Worm (Caenorhabditis elegans): ENCODE results near the gene Y54G2A.11.
A peak's percentile ranks its signal among the peaks of the same experiment; 100 is the strongest.

Gene Y54G2A.11

DNA sequence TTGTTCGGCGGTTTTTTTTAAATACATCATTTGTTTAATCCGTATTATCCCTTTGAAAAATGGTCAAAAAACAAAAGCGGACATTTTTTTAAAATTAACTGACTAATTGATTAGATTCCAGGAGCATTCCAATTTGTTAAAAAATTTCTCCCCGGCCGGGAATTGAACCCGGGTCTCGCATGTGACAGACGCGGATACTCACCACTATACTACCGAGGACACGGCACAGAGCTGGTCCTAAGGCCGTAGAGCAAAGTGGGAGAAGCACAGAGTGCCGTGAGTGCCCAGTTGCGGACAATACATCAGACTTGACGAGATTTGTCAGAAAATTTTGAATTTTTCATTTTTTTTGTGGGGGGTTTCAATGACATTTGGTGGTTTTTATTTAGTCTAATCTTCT lies 29.4 kb upstream of the Y54G2A.11 start (continued):
- peak; percentile 35; the same call in 1 of the 2 replicates for TF ChIP-seq nhr-41 (GFP tag; IDR thresholded peaks at IDR 0.05)
- TF ChIP-seq jun-1 (tag; optimal IDR thresholded peaks at IDR 0.05), result no peak
- TF ChIP-seq mxl-3 (GFP tag; optimal IDR thresholded peaks at IDR 0.05), result peak; percentile 17
- no peak; the same call in 1 of the 2 replicates for TF ChIP-seq set-16 (GFP tag; IDR thresholded peaks at IDR 0.05)
- TF ChIP-seq F37D6.2 (tag; optimal IDR thresholded peaks at IDR 0.05), result no peak
- no peak for TF ChIP-seq lin-29 (GFP tag; IDR thresholded peaks at IDR 0.05)
- TF ChIP-seq mep-1 (tag; optimal IDR thresholded peaks at IDR 0.05), result peak; percentile 55
- TF ChIP-seq zip-2 (tag; optimal IDR thresholded peaks at IDR 0.05), result no peak
- peak; percentile 28; the same call in 1 of the 2 replicates for TF ChIP-seq tra-1 (GFP tag; IDR thresholded peaks at IDR 0.05)
- TF ChIP-seq madf-5 (GFP tag; IDR thresholded peaks at IDR 0.05), result peak in 1 of 2 experiments; percentile 46; a peak in 1 of 4 replicates
- no peak for TF ChIP-seq Y105C5A.15 (GFP tag; IDR thresholded peaks at IDR 0.05)
- TF ChIP-seq ZK546.5 (tag; optimal IDR thresholded peaks at IDR 0.05), result no peak
- TF ChIP-seq pha-4 (GFP tag; IDR thresholded peaks at IDR 0.05), result peak; percentile 75
- no peak for TF ChIP-seq pha-4 (tag; optimal IDR thresholded peaks at IDR 0.05)
- TF ChIP-seq egl-43 (GFP tag; IDR thresholded peaks at IDR 0.05), result peak; percentile 91
- no peak for TF ChIP-seq ama-1 (optimal IDR thresholded peaks at IDR 0.05)
- no peak for TF ChIP-seq ztf-11 (tag; optimal IDR thresholded peaks at IDR 0.05)
- TF ChIP-seq lin-39 (tag; optimal IDR thresholded peaks at IDR 0.05), result no peak
- peak; percentile 20 for TF ChIP-seq Y5F2A.4 (GFP tag; optimal IDR thresholded peaks at IDR 0.05)
- no peak for TF ChIP-seq nhr-102 (tag; optimal IDR thresholded peaks at IDR 0.05)
- TF ChIP-seq ceh-82 (tag; optimal IDR thresholded peaks at IDR 0.05), result no peak
- TF ChIP-seq F44E2.7 (GFP tag; IDR thresholded peaks at IDR 0.05), result peak; percentile 68; the same call in 1 of the 2 replicates
- no peak; the same call in 1 of the 2 replicates for TF ChIP-seq madf-9 (GFP tag; conservative IDR thresholded peaks at IDR 0.05)
- no peak for TF ChIP-seq nhr-11 (tag; optimal IDR thresholded peaks at IDR 0.05)
- peak; percentile 29; the same call in 1 of the 2 replicates for TF ChIP-seq ceh-20 (GFP tag; IDR thresholded peaks at IDR 0.05)
- peak in 1 of 2 experiments; percentile 24 for TF ChIP-seq lsy-2 (tag; optimal IDR thresholded peaks at IDR 0.05)
- no peak for TF ChIP-seq mdl-1 (tag; optimal IDR thresholded peaks at IDR 0.05)
- no peak for TF ChIP-seq ZK337.2 (GFP tag; IDR thresholded peaks at IDR 0.05)
- TF ChIP-seq unc-62 (GFP tag; optimal IDR thresholded peaks at IDR 0.05 in 1 of 2), result no peak
- no peak for TF ChIP-seq unc-62 (tag; optimal IDR thresholded peaks at IDR 0.05)
- no peak for TF ChIP-seq D1046.2 (GFP tag; IDR thresholded peaks at IDR 0.05)
- TF ChIP-seq lin-38 (GFP tag; IDR thresholded peaks at IDR 0.05), result peak; percentile 73
- peak; percentile 81 for TF ChIP-seq aha-1 (tag)
- TF ChIP-seq nhr-28 (tag; optimal IDR thresholded peaks at IDR 0.05), result no peak
- peak; percentile 66 for TF ChIP-seq mdt-29 (GFP tag; IDR thresholded peaks at IDR 0.05)
- TF ChIP-seq dpl-1 (GFP tag; optimal IDR thresholded peaks at IDR 0.05), result peak; percentile 22
- peak; percentile 75 for TF ChIP-seq dmd-8 (GFP tag; IDR thresholded peaks at IDR 0.05)
- no peak for TF ChIP-seq nhr-77 (tag; optimal IDR thresholded peaks at IDR 0.05)
- TF ChIP-seq Y75B8A.6 (GFP tag; IDR thresholded peaks at IDR 0.05), result peak; percentile 41; the same call in 1 of the 2 replicates
- no peak for TF ChIP-seq zag-1 (tag; optimal IDR thresholded peaks at IDR 0.05)
- TF ChIP-seq gei-8 (GFP tag; optimal IDR thresholded peaks at IDR 0.05), result peak; percentile 44
- TF ChIP-seq dmd-9 (GFP tag; IDR thresholded peaks at IDR 0.05), result 0 out of 2 replicates have a peak, but pooled peaks have one; percentile 23
- no peak for TF ChIP-seq pqm-1 (tag; optimal IDR thresholded peaks at IDR 0.05)
- TF ChIP-seq T20F7.1 (GFP tag; optimal IDR thresholded peaks at IDR 0.05), result no peak
- TF ChIP-seq fkh-10 (GFP tag; optimal IDR thresholded peaks at IDR 0.05), result no peak
- TF ChIP-seq lin-1 (GFP tag; IDR thresholded peaks at IDR 0.05), result 0 out of 2 replicates have a peak, but pooled peaks have one; percentile 46
- TF ChIP-seq arid-1 (GFP tag; conservative IDR thresholded peaks at IDR 0.05), result peak; percentile 69
- TF ChIP-seq daf-19 (GFP tag; conservative IDR thresholded peaks at IDR 0.05), result no peak
- no peak for TF ChIP-seq lir-3 (tag; optimal IDR thresholded peaks at IDR 0.05)
- TF ChIP-seq ceh-32 (tag; optimal IDR thresholded peaks at IDR 0.05; ENCODE audit: poor library complexity), result no peak
- peak; percentile 61 for TF ChIP-seq mes-2 (tag; optimal IDR thresholded peaks at IDR 0.05; ENCODE audit: poor library complexity, severe bottlenecking)
- 0 out of 2 replicates have a peak, but pooled peaks have one; percentile 33 for TF ChIP-seq ctbp-1 (GFP tag; IDR thresholded peaks at IDR 0.05)
